Fruit fly (Drosophila melanogaster) whole organism, embryonic: Measurements from ENCODE around the gene CG34244.

Experiments
- nom ChIP-seq: fragments of 200-800 bp; sonication (Bioruptor generic); optimal IDR thresholded peaks from 2 replicates; lab custom pipeline; 2017; ENCODE audit warnings: missing biosample characterization, missing genetic modification characterization, mild to moderate bottlenecking, moderate library complexity, missing genetic modification reagents
- odd ChIP-seq: fragments of 200-800 bp; sonication (Bioruptor generic); optimal IDR thresholded peaks from 2 replicates; lab custom pipeline; 2017; ENCODE audit warnings: missing biosample characterization, mild to moderate bottlenecking, missing genetic modification characterization

- no peak for TF ChIP-seq nom (GFP tag; lab: Kevin White, UChicago)
- no peak for TF ChIP-seq odd (GFP tag; lab: Kevin White, UChicago)
These were observed 24.1 kb downstream of the CG34244 start for dm6 chr3L:14211616-14212015.
